Worm (Caenorhabditis elegans) whole organism, midembryonic: Measurements from ENCODE around the gene fbxa-100.

Experiments used
- T22C8.4 ChIP-seq: fragments of 200-800 bp; sonication (Bioruptor generic); IDR thresholded peaks from 2 replicates; pipeline ENCODE4 v1.3.6; 2022; ENCODE audit warnings: missing genetic modification characterization, missing compliant biosample characterization
- cog-1 ChIP-seq: sonication (generic microtip); optimal IDR thresholded peaks from 2 replicates; lab custom pipeline; 2016; ENCODE audit warnings: missing genetic modification characterization, missing compliant biosample characterization
- flt-1 ChIP-seq: fragments of 200-800 bp; sonication (Bioruptor generic); IDR thresholded peaks from 2 replicates; pipeline ENCODE4 v1.3.6; 2022; ENCODE audit warnings: missing genetic modification characterization, missing compliant biosample characterization
- klf-2 ChIP-seq: fragments of 200-800 bp; sonication (Bioruptor generic); conservative IDR thresholded peaks from 2 replicates; pipeline ENCODE4 v1.3.6; 2022; ENCODE audit warnings: missing genetic modification reagents, missing genetic modification characterization, missing compliant biosample characterization
- med-1 ChIP-seq: sonication (generic microtip); optimal IDR thresholded peaks from 2 replicates; lab custom pipeline; 2017; ENCODE audit warnings: missing genetic modification characterization, mild to moderate bottlenecking, missing compliant biosample characterization, antibody characterized with exemption, missing genetic modification reagents; ENCODE audit not compliant: insufficient read depth
- ref-1 ChIP-seq: fragments of 200-800 bp; sonication (Bioruptor generic); conservative IDR thresholded peaks from 2 replicates; pipeline ENCODE4 v1.3.6; 2022; ENCODE audit warnings: missing genetic modification reagents, missing genetic modification characterization, missing compliant biosample characterization
- tab-1 ChIP-seq: fragments of 200-800 bp; sonication (Bioruptor generic); IDR thresholded peaks from 2 replicates; pipeline ENCODE4 v1.3.6; 2022; ENCODE audit warnings: missing genetic modification characterization, missing compliant biosample characterization
- ztf-23 ChIP-seq: fragments of 200-800 bp; sonication (Bioruptor generic); IDR thresholded peaks from 2 replicates; pipeline ENCODE4 v1.3.6; 2022; ENCODE audit warnings: missing genetic modification reagents, missing genetic modification characterization, missing compliant biosample characterization
- ztf-29 ChIP-seq: fragments of 200-800 bp; sonication (Bioruptor generic); IDR thresholded peaks from 2 replicates; pipeline ENCODE4 v1.3.6; 2022; ENCODE audit warnings: missing genetic modification reagents, missing genetic modification characterization, missing compliant biosample characterization

ce11 chrV:16020042-16020441, 41.9 kb downstream of the fbxa-100 start, which contains the start of gene srx-44:
- no peak for TF ChIP-seq tab-1 (GFP tag; lab: Robert Waterston, UW)
- no peak for TF ChIP-seq T22C8.4 (GFP tag; lab: Robert Waterston, UW)
- no peak for TF ChIP-seq med-1 (GFP tag; lab: Kevin White, UChicago)
- TF ChIP-seq flt-1 (GFP tag; lab: Robert Waterston, UW): no peak
- TF ChIP-seq ztf-23 (GFP tag; lab: Robert Waterston, UW): no peak
- no peak for TF ChIP-seq ref-1
- TF ChIP-seq klf-2 (GFP tag; lab: Robert Waterston, UW): no peak
- no peak for TF ChIP-seq ztf-29 (GFP tag; lab: Robert Waterston, UW)
- TF ChIP-seq cog-1 (tag; lab: Kevin White, UChicago): no peak
